Fruit fly (Drosophila melanogaster) whole organism, wandering third instar larva: ENCODE data around the gene Hr4.

ENCODE experiments used
- N ChIP-seq: fragments of >200 bp; optimal IDR thresholded peaks from 2 replicates; lab custom pipeline; 2018; ENCODE audit warnings: missing biosample characterization, missing external identifiers, missing genetic modification characterization
- Vsx2 ChIP-seq: fragments of 200-300, 225-300 bp; sonication (Bioruptor generic); optimal IDR thresholded peaks from 2 replicates; lab custom pipeline; 2018; ENCODE audit warnings: missing biosample characterization, missing genetic modification characterization; ENCODE audit not compliant: partially characterized antibody
- pan ChIP-seq: fragments of >200 bp; optimal IDR thresholded peaks from 2 replicates; lab custom pipeline; 2017

DNA sequence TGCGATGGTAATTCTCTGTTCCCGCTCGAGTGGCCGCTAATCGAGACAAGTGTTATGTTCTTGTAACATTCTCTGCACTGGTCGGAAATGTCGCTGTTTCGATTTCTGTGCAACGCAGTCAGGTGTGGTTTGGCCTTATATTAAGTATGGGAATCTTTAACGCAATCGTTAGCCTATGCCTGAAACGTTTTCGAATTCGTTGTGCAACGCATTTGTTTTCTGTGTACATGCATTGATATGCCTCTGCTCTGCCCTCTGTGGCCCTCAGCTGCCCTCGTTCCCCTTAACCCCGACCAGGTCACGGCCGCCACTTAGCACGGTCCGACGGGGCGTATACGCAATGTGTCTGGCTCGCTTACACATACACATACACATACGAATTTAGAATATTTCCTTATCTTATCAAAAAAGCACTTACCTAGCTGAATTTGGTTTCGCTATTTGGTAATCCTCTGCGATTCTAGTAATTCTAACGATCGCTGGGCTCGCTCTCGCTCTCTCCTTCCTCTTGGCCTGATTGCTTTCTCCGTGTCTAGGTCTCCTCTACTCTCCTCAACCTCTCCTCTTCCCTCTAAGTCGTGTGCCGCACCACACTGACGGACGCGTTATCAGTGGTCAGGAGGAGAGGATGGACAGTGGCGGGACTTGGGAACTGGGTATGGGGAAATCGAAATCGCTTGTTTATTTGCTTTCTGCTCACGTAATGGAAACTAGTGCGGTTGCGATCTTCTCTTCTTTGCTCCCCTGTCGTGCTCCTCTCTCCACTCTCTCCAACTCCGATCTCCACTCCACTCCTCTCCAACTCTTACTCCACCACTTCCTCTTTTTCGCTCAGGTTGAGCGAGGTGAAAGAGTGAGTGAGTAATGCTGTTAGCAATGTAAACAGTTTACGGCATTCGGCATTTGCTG is 107.3 kb downstream of the Hr4 start:
- TF ChIP-seq pan (lab: Kevin White, UChicago): no peak
- TF ChIP-seq N (GFP tag; lab: Kevin White, UChicago): no peak
- TF ChIP-seq Vsx2 (GFP tag; lab: Kevin White, UChicago): no peak
